Fruit fly (Drosophila melanogaster): ENCODE data around the gene CG15358.

CG15358 gene

dm6 chr2L:1837717-1838368 is 45.2 kb downstream of the CG15358 start:
- TF ChIP-seq CG12605 (GFP tag; IDR thresholded peaks at IDR 0.05), result no peak
- TF ChIP-seq CG14655 (GFP tag; optimal IDR thresholded peaks at IDR 0.05), result peak; percentile 29
- TF ChIP-seq CG17806 (tag; optimal IDR thresholded peaks at IDR 0.05), result no peak
- peak; percentile 14; the same call in 1 of the 3 replicates for TF ChIP-seq fd96Ca (GFP tag; IDR thresholded peaks at IDR 0.05)
- TF ChIP-seq CG15710 (tag; optimal IDR thresholded peaks at IDR 0.05), result peak; percentile 7
- TF ChIP-seq Pif1A (GFP tag; optimal IDR thresholded peaks at IDR 0.05), result no peak
- TF ChIP-seq gl (tag; optimal IDR thresholded peaks at IDR 0.05), result no peak
- TF ChIP-seq Ets98B (GFP tag; IDR thresholded peaks at IDR 0.05), result peak; percentile 25; the same call in 1 of the 2 replicates
- no peak for TF ChIP-seq CG4496 (GFP tag; IDR thresholded peaks at IDR 0.05)
- no peak for TF ChIP-seq CG13204 (GFP tag; optimal IDR thresholded peaks at IDR 0.05)
- no peak for TF ChIP-seq CG10348 (GFP tag; IDR thresholded peaks at IDR 0.05)
- TF ChIP-seq D1 (tag; optimal IDR thresholded peaks at IDR 0.05), result no peak
- peak; percentile 4 for TF ChIP-seq CG8301 (tag; optimal IDR thresholded peaks at IDR 0.05)
- peak; percentile 15 for TF ChIP-seq CG8159 (tag; optimal IDR thresholded peaks at IDR 0.05)

DNA sequence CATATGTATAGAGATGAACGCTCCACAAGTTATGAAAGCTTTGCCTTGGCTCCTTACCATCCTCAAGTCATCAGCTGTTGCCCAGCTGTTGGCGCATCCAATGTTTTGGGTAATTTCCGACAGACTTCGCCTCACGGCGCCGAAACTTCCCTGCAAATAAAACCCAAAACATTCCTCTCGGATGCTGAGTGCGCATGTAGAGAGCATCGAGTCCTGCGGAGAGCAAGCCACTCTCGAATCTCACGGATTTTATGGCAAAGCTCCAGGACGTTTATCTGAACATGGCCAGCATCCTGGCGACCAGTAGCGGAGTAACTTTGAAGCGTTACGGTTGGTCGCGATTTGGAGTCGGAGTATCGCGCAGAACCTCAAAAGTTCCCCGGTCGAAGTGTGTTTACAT is 46.8 kb downstream of the CG15358 start, which contains the start of gene wry:
Gene wry (plus strand): TSS at position 301 of the 400 bp plus-strand sequence.
- TF ChIP-seq CG12605 (GFP tag; IDR thresholded peaks at IDR 0.05), result peak; percentile 37; the same call in 1 of the 2 replicates
- no peak for TF ChIP-seq Pif1B (GFP tag; optimal IDR thresholded peaks at IDR 0.05)

dm6 chr2L:1832465-1832864 is 50.5 kb downstream of the CG15358 start, which contains the start of gene c-cup:
Gene c-cup, minus strand, starts transcription at chr2L:1832565.
- no peak for TF ChIP-seq CG13204 (GFP tag; optimal IDR thresholded peaks at IDR 0.05)

Data from whole organism, pupa.